Worm (Caenorhabditis elegans) whole organism, midembryonic: ENCODE results near the gene mdh-2.

Experiments
- T22C8.4 ChIP-seq: fragments of 200-800 bp; sonication (Bioruptor generic); IDR thresholded peaks from 2 replicates; pipeline ENCODE4 v1.3.6; 2022; ENCODE audit warnings: missing genetic modification characterization, missing compliant biosample characterization
- flt-1 ChIP-seq: fragments of 200-800 bp; sonication (Bioruptor generic); IDR thresholded peaks from 2 replicates; pipeline ENCODE4 v1.3.6; 2022; ENCODE audit warnings: missing genetic modification characterization, missing compliant biosample characterization
- ztf-29 ChIP-seq: fragments of 200-800 bp; sonication (Bioruptor generic); IDR thresholded peaks from 2 replicates; pipeline ENCODE4 v1.3.6; 2022; ENCODE audit warnings: missing genetic modification reagents, missing genetic modification characterization, missing compliant biosample characterization

DNA sequence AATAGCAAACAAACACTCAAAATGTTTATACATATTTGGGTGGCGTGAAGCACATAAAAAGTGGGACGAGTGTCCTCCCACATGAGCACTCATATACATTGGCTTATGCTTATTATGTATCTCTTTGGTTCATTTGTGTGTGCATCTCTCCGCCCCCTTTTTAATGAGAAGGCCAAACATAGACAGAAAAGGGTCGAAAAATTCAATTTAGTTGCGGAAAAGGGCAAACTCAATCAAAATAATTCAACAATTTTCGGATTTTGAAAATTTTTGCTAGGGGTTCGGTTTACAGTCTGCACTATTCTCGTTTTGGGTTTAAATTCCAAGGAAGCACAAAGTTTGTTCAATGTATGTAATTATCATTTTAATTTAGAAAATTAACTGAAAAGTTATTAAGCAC, 39.7 kb upstream of the mdh-2 start:
- no peak for TF ChIP-seq ztf-29 (GFP tag; lab: Robert Waterston, UW)
- TF ChIP-seq flt-1 (GFP tag; lab: Robert Waterston, UW), result no peak
- TF ChIP-seq T22C8.4, result no peak
